Worm (Caenorhabditis elegans): ENCODE data around the gene dyc-1.

DNA sequence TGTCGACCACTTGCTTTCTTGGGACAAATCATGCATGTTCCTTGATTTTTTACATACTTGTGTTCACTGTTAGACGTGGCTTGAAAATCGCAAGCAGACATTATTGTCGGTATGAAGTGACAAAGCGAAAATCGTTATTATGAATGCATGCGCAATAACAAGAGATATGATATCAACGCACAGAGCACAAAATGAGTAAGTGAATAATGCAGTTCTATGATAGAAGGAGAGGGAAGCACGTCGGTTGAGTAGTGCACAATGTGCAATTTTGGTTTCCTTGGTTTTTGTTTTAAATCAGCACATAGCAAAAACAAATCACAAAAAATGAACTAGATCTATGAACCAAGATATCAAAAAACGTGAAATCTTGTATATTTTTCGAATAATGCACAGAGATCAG, 64.0 kb downstream of the dyc-1 start, which contains the start of gene nhr-281:
- TF ChIP-seq nhr-11 (tag; optimal IDR thresholded peaks at IDR 0.05): no peak
- TF ChIP-seq ceh-9 (tag; optimal IDR thresholded peaks at IDR 0.05): no peak
- TF ChIP-seq pqm-1 (tag; optimal IDR thresholded peaks at IDR 0.05): no peak
- TF ChIP-seq ceh-45 (GFP tag; IDR thresholded peaks at IDR 0.05): no peak
- TF ChIP-seq pha-4 (tag; optimal IDR thresholded peaks at IDR 0.05): no peak
- no peak for TF ChIP-seq lin-11 (tag; optimal IDR thresholded peaks at IDR 0.05)
- TF ChIP-seq unc-86 (tag; optimal IDR thresholded peaks at IDR 0.05): no peak
- TF ChIP-seq dmd-4 (tag; optimal IDR thresholded peaks at IDR 0.05; ENCODE audit: borderline replicate concordance): no peak
- TF ChIP-seq ceh-6 (GFP tag; optimal IDR thresholded peaks at IDR 0.05): no peak
- TF ChIP-seq gmeb-2 (tag; optimal IDR thresholded peaks at IDR 0.05): no peak
- no peak for TF ChIP-seq ceh-18 (tag; optimal IDR thresholded peaks at IDR 0.05)
- TF ChIP-seq pat-9 (tag; optimal IDR thresholded peaks at IDR 0.05): no peak
- TF ChIP-seq ets-4 (tag; optimal IDR thresholded peaks at IDR 0.05): no peak
- TF ChIP-seq C38D4.7 (GFP tag; optimal IDR thresholded peaks at IDR 0.05): no peak
